Fruit fly (Drosophila melanogaster) whole organism, pupa: ENCODE data around the gene CG15373.
A peak's percentile ranks its signal among the peaks of the same experiment; 100 is the strongest.

ENCODE experiments used
- CG10348 ChIP-seq: fragments of 200-800 bp; sonication (Bioruptor generic); IDR thresholded peaks from 2 replicates; pipeline ENCODE4 v1.3.6; 2022; ENCODE audit warnings: missing biosample characterization, missing genetic modification characterization
- CG12605 ChIP-seq: fragments of 200-800 bp; sonication (Bioruptor generic); IDR thresholded peaks from 2 replicates; pipeline ENCODE4 v1.3.6; 2022; ENCODE audit warnings: missing biosample characterization, missing genetic modification characterization
- CG14655 ChIP-seq: fragments of 200-800 bp; sonication (Bioruptor generic); optimal IDR thresholded peaks from 3 replicates; lab custom pipeline; 2017; ENCODE audit warnings: mild to moderate bottlenecking, missing biosample characterization, missing genetic modification reagents, missing genetic modification characterization
- CG17806 ChIP-seq: fragments of 200-800 bp; sonication (Bioruptor generic); optimal IDR thresholded peaks from 2 replicates; lab custom pipeline; 2018; ENCODE audit warnings: missing biosample characterization, mild to moderate bottlenecking, missing genetic modification characterization, moderate library complexity
- CG8301 ChIP-seq: fragments of 200-800 bp; sonication (Bioruptor generic); optimal IDR thresholded peaks from 2 replicates; lab custom pipeline; 2018; ENCODE audit warnings: missing biosample characterization, mild to moderate bottlenecking, missing genetic modification characterization
- CG9948 ChIP-seq: fragments of 200-800 bp; sonication (Bioruptor generic); optimal IDR thresholded peaks from 2 replicates; lab custom pipeline; 2018; ENCODE audit warnings: missing biosample characterization, mild to moderate bottlenecking, missing genetic modification characterization, moderate library complexity
- D1 ChIP-seq: fragments of 200-800 bp; sonication (Bioruptor generic); optimal IDR thresholded peaks from 2 replicates; lab custom pipeline; 2018; ENCODE audit warnings: missing biosample characterization, mild to moderate bottlenecking, missing genetic modification characterization, moderate library complexity
- EcR ChIP-seq: fragments of 200-800 bp; sonication (Bioruptor generic); optimal IDR thresholded peaks from 3 replicates; lab custom pipeline; 2019; ENCODE audit warnings: missing biosample characterization, missing genetic modification characterization, mild to moderate bottlenecking, moderate library complexity, missing genetic modification reagents
- fd96Ca ChIP-seq: fragments of 200-800 bp; sonication (Bioruptor generic); IDR thresholded peaks from 3 replicates; pipeline ENCODE4 v1.3.6; 2022; ENCODE audit warnings: missing biosample characterization, missing genetic modification characterization

DNA sequence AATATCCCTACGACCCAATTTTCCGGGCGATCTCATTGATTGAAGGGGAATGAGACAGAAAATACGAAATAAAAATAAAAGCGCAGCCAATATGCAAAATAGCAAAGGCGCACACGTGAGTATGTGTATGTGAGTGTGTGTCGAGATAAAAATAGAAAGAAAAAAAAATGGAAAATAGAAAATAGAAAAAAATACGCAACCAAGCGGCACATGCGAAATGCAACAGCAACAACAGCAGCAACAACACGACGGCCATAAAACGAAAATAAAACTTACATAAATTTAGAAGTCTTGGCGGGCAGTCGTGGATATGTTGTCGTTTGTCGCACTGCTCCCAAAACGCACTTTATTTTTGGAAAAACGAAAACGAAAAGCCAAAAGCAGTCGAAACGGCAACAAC is 13.4 kb downstream of the CG15373 start:
- TF ChIP-seq CG14655 (GFP tag; lab: Kevin White, UChicago) (peak; percentile 52), CG9948 (tag; lab: Kevin White, UChicago) (no peak), fd96Ca (GFP tag; lab: Robert Waterston, UW) (0 out of 3 replicates have a peak, but pooled peaks have one; percentile 25), CG10348 (no peak), CG12605 (peak; percentile 44; the same call in 1 of the 2 replicates), CG8301 (peak; percentile 19), CG17806 (tag; lab: Kevin White, UChicago) (no peak), EcR (GFP tag; lab: Kevin White, UChicago) (no peak), D1 (tag; lab: Kevin White, UChicago) (no peak)
